Fruit fly (Drosophila melanogaster) whole organism, embryonic: ENCODE results near the gene Ldaf1.

ENCODE experiments used
- ATbp ChIP-seq: fragments of 200-800 bp; sonication (Bioruptor generic); optimal IDR thresholded peaks from 2 replicates; lab custom pipeline; 2017; ENCODE audit warnings: missing biosample characterization, mild to moderate bottlenecking, missing genetic modification characterization, missing genetic modification reagents
- CG10366 ChIP-seq: fragments of 200-800 bp; sonication (Bioruptor generic); IDR thresholded peaks from 2 replicates; pipeline ENCODE4 v1.3.6; 2022; ENCODE audit warnings: missing biosample characterization, missing genetic modification characterization
- CG13123 ChIP-seq: fragments of 200-800 bp; sonication (Bioruptor generic); optimal IDR thresholded peaks from 2 replicates; lab custom pipeline; 2016; ENCODE audit warnings: missing biosample characterization, missing genetic modification characterization
- CG13296 ChIP-seq: fragments of 200-800 bp; sonication (Bioruptor generic); optimal IDR thresholded peaks from 3 replicates; lab custom pipeline; 2018; ENCODE audit warnings: missing biosample characterization, mild to moderate bottlenecking, missing genetic modification characterization
- CG13624 ChIP-seq: fragments of 200-800 bp; sonication (Bioruptor generic); optimal IDR thresholded peaks from 2 replicates; lab custom pipeline; 2016; ENCODE audit warnings: missing biosample characterization, missing genetic modification characterization
- CG1647 ChIP-seq: fragments of 200-800 bp; sonication (Bioruptor generic); optimal IDR thresholded peaks from 3 replicates; lab custom pipeline; 2016; ENCODE audit warnings: missing biosample characterization, missing genetic modification characterization
- CG17186 ChIP-seq: fragments of 200-800 bp; sonication (Bioruptor generic); optimal IDR thresholded peaks from 3 replicates; lab custom pipeline; 2017; ENCODE audit warnings: missing biosample characterization, missing genetic modification reagents, missing genetic modification characterization
- CG31441 ChIP-seq: fragments of 200-800 bp; sonication (Bioruptor generic); IDR thresholded peaks from 2 replicates; pipeline ENCODE4 v1.3.6; 2022; ENCODE audit warnings: missing biosample characterization, missing genetic modification characterization
- CG33557 ChIP-seq: fragments of 200-800 bp; sonication (Bioruptor generic); optimal IDR thresholded peaks from 2 replicates; lab custom pipeline; 2019; ENCODE audit warnings: missing biosample characterization, mild to moderate bottlenecking, missing genetic modification characterization, moderate library complexity
- CG43689 ChIP-seq: fragments of 200-800 bp; sonication (Bioruptor generic); IDR thresholded peaks from 2 replicates; pipeline ENCODE4 v1.3.6; 2022; ENCODE audit warnings: missing biosample characterization, missing genetic modification characterization
- CG4424 ChIP-seq: fragments of 200-800 bp; sonication (Bioruptor generic); optimal IDR thresholded peaks from 3 replicates; lab custom pipeline; 2016; ENCODE audit warnings: missing biosample characterization, missing genetic modification characterization
- CG5245 ChIP-seq: fragments of 200-800 bp; sonication (Bioruptor generic); optimal IDR thresholded peaks from 3 replicates; lab custom pipeline; 2016; ENCODE audit warnings: missing biosample characterization, missing genetic modification characterization
- CG6254 ChIP-seq: fragments of 200-800 bp; sonication (Bioruptor generic); optimal IDR thresholded peaks from 3 replicates; lab custom pipeline; 2017; ENCODE audit warnings: mild to moderate bottlenecking, missing biosample characterization, missing genetic modification reagents, missing genetic modification characterization
- CHES-1-like ChIP-seq: fragments of 200-800 bp; sonication (Bioruptor generic); optimal IDR thresholded peaks from 2 replicates; lab custom pipeline; 2016; ENCODE audit warnings: missing biosample characterization, missing genetic modification characterization
- Camta ChIP-seq: fragments of 200-800 bp; sonication (Bioruptor generic); optimal IDR thresholded peaks from 2 replicates; lab custom pipeline; 2016; ENCODE audit warnings: missing biosample characterization, missing genetic modification characterization
- D ChIP-seq, 2 experiments: fragments of 200-800 bp in 1 of 2; fragments of >200 bp in 1 of 2; sonication (Bioruptor generic) in 1 of 2; optimal IDR thresholded peaks; 2 replicates in 1 of 2; 3 replicates in 1 of 2; lab custom pipeline; 2017; ENCODE audit warnings: mild to moderate bottlenecking in 1 of 2, missing biosample characterization in 1 of 2, missing genetic modification characterization in 1 of 2, missing genetic modification reagents in 1 of 2
- Dp ChIP-seq: fragments of 200-800 bp; sonication (Bioruptor generic); optimal IDR thresholded peaks from 2 replicates; lab custom pipeline; 2018; ENCODE audit warnings: missing biosample characterization, mild to moderate bottlenecking, missing genetic modification characterization, moderate library complexity
- Ets97D ChIP-seq: fragments of 200-800 bp; sonication (Bioruptor generic); optimal IDR thresholded peaks from 3 replicates; lab custom pipeline; 2016; ENCODE audit warnings: missing biosample characterization, missing genetic modification characterization
- Fer2 ChIP-seq: fragments of 200-800 bp; sonication (Bioruptor generic); optimal IDR thresholded peaks from 2 replicates; lab custom pipeline; 2018; ENCODE audit warnings: missing biosample characterization, mild to moderate bottlenecking, missing genetic modification characterization, moderate library complexity
- HLH4C ChIP-seq: fragments of 200-800 bp; sonication (Bioruptor generic); IDR thresholded peaks from 3 replicates; pipeline ENCODE4 v1.3.6; 2022; ENCODE audit warnings: missing biosample characterization, missing genetic modification characterization; ENCODE audit not compliant: partially characterized antibody
- Hey ChIP-seq: fragments of 200-800 bp; sonication (Bioruptor generic); optimal IDR thresholded peaks from 3 replicates; lab custom pipeline; 2018; ENCODE audit warnings: missing biosample characterization, mild to moderate bottlenecking, missing genetic modification characterization
- HmgZ ChIP-seq: fragments of 200-800 bp; sonication (Bioruptor generic); optimal IDR thresholded peaks from 2 replicates; lab custom pipeline; 2018; ENCODE audit warnings: missing biosample characterization, mild to moderate bottlenecking, missing genetic modification characterization
- Hr51 ChIP-seq, 2 experiments: fragments of 200-800 bp; sonication (Bioruptor generic); optimal IDR thresholded peaks; 2 replicates in 1 of 2; 3 replicates in 1 of 2; lab custom pipeline; 2016 to 2018; ENCODE audit warnings: missing biosample characterization in 2 of 2, missing genetic modification characterization in 2 of 2, mild to moderate bottlenecking in 1 of 2, moderate library complexity in 1 of 2
- Mes4 ChIP-seq: fragments of 200-800 bp; sonication (Bioruptor generic); optimal IDR thresholded peaks from 2 replicates; lab custom pipeline; 2016; ENCODE audit warnings: missing biosample characterization, missing genetic modification characterization
- Poxn ChIP-seq: fragments of 200-800 bp; sonication (Bioruptor generic); IDR thresholded peaks from 2 replicates; pipeline ENCODE4 v1.3.6; 2022; ENCODE audit warnings: missing biosample characterization, missing genetic modification characterization
- Six4 ChIP-seq: fragments of 200-800 bp; sonication (Bioruptor generic); optimal IDR thresholded peaks from 2 replicates; lab custom pipeline; 2016; ENCODE audit warnings: missing biosample characterization, missing genetic modification characterization
- Usf ChIP-seq: fragments of 200-800 bp; sonication (Bioruptor generic); optimal IDR thresholded peaks from 2 replicates; lab custom pipeline; 2017; ENCODE audit warnings: missing genotype, missing biosample characterization, missing genetic modification characterization
- cas ChIP-seq: fragments of 200-800 bp; sonication (Bioruptor generic); IDR thresholded peaks from 2 replicates; pipeline ENCODE4 v1.3.6; 2022; ENCODE audit warnings: missing biosample characterization, missing genetic modification characterization
- chm ChIP-seq: fragments of 200-800 bp; sonication (Bioruptor generic); IDR thresholded peaks from 2 replicates; pipeline ENCODE4 v1.3.6; 2022; ENCODE audit warnings: missing biosample characterization, missing genetic modification characterization
- crol ChIP-seq: fragments of 200-800 bp; sonication (Bioruptor generic); IDR thresholded peaks from 2 replicates; pipeline ENCODE4 v1.3.6; 2022; ENCODE audit warnings: missing biosample characterization, missing genetic modification characterization
- grau ChIP-seq: fragments of 200-800 bp; optimal IDR thresholded peaks from 3 replicates; lab custom pipeline; 2019; ENCODE audit warnings: missing biosample characterization, mild to moderate bottlenecking, missing genetic modification characterization, moderate library complexity
- hb ChIP-seq: fragments of 200-800 bp; sonication (Bioruptor generic); IDR thresholded peaks from 3 replicates; pipeline ENCODE4 v1.3.6; 2022; ENCODE audit warnings: missing biosample characterization, missing genetic modification characterization; ENCODE audit not compliant: partially characterized antibody
- hth ChIP-seq: fragments of >200 bp; optimal IDR thresholded peaks from 2 replicates; lab custom pipeline; 2017; ENCODE audit warnings: inconsistent platforms
- kah ChIP-seq: fragments of 200-800 bp; sonication (Bioruptor generic); optimal IDR thresholded peaks from 2 replicates; lab custom pipeline; 2018; ENCODE audit warnings: missing biosample characterization, mild to moderate bottlenecking, missing genetic modification characterization
- ken ChIP-seq: fragments of 200-800 bp; sonication (Bioruptor generic); IDR thresholded peaks from 3 replicates; pipeline ENCODE4 v1.3.6; 2022; ENCODE audit warnings: missing biosample characterization, missing genetic modification characterization
- klu ChIP-seq: fragments of 200-800 bp; sonication (Bioruptor generic); IDR thresholded peaks from 2 replicates; pipeline ENCODE4 v1.3.6; 2022; ENCODE audit warnings: missing biosample characterization, missing genetic modification characterization
- nom ChIP-seq: fragments of 200-800 bp; sonication (Bioruptor generic); optimal IDR thresholded peaks from 2 replicates; lab custom pipeline; 2017; ENCODE audit warnings: missing biosample characterization, missing genetic modification characterization, mild to moderate bottlenecking, moderate library complexity, missing genetic modification reagents
- oc ChIP-seq: fragments of 200-800 bp; sonication (Bioruptor generic); optimal IDR thresholded peaks from 2 replicates; lab custom pipeline; 2018; ENCODE audit warnings: missing biosample characterization, mild to moderate bottlenecking, missing genetic modification characterization, moderate library complexity
- odd ChIP-seq: fragments of 200-800 bp; sonication (Bioruptor generic); optimal IDR thresholded peaks from 2 replicates; lab custom pipeline; 2017; ENCODE audit warnings: missing biosample characterization, mild to moderate bottlenecking, missing genetic modification characterization
- otp ChIP-seq: fragments of 200-800 bp; sonication (Bioruptor generic); IDR thresholded peaks from 3 replicates; pipeline ENCODE4, ENCODE4 v1.3.6; 2022; ENCODE audit warnings: missing biosample characterization, missing genetic modification characterization
- p53 ChIP-seq: fragments of 200-800 bp; sonication (Bioruptor generic); optimal IDR thresholded peaks from 2 replicates; lab custom pipeline; 2016; ENCODE audit warnings: missing biosample characterization, missing genetic modification characterization
- pzg ChIP-seq: fragments of 200-800 bp; sonication (Bioruptor generic); optimal IDR thresholded peaks from 3 replicates; lab custom pipeline; 2018; ENCODE audit warnings: missing biosample characterization, mild to moderate bottlenecking, missing genetic modification characterization, moderate library complexity
- sisA ChIP-seq: fragments of 200-800 bp; sonication (Bioruptor generic); IDR thresholded peaks from 2 replicates; pipeline ENCODE4 v1.3.6; 2022; ENCODE audit warnings: missing biosample characterization, missing genetic modification characterization
- sna ChIP-seq: fragments of 200-800 bp; sonication (Bioruptor generic); IDR thresholded peaks from 2 replicates; pipeline ENCODE4 v1.3.6; 2022; ENCODE audit warnings: missing biosample characterization, missing genetic modification characterization; ENCODE audit not compliant: partially characterized antibody
- sug ChIP-seq: fragments of 200-800 bp; optimal IDR thresholded peaks from 2 replicates; lab custom pipeline; 2019; ENCODE audit warnings: missing biosample characterization, mild to moderate bottlenecking, missing genetic modification characterization, moderate library complexity
- trem ChIP-seq: fragments of 200-800 bp; optimal IDR thresholded peaks from 3 replicates; lab custom pipeline; 2019; ENCODE audit warnings: missing biosample characterization, mild to moderate bottlenecking, missing genetic modification characterization, moderate library complexity
- wor ChIP-seq: fragments of 200-800 bp; sonication (Bioruptor generic); IDR thresholded peaks from 2 replicates; pipeline ENCODE4 v1.3.6; 2022; ENCODE audit warnings: missing biosample characterization, missing genetic modification characterization
- zen ChIP-seq: fragments of 200-800 bp; sonication (Bioruptor generic); optimal IDR thresholded peaks from 3 replicates; lab custom pipeline; 2018; ENCODE audit warnings: missing biosample characterization, mild to moderate bottlenecking, missing genetic modification characterization, moderate library complexity

Ldaf1 gene

DNA sequence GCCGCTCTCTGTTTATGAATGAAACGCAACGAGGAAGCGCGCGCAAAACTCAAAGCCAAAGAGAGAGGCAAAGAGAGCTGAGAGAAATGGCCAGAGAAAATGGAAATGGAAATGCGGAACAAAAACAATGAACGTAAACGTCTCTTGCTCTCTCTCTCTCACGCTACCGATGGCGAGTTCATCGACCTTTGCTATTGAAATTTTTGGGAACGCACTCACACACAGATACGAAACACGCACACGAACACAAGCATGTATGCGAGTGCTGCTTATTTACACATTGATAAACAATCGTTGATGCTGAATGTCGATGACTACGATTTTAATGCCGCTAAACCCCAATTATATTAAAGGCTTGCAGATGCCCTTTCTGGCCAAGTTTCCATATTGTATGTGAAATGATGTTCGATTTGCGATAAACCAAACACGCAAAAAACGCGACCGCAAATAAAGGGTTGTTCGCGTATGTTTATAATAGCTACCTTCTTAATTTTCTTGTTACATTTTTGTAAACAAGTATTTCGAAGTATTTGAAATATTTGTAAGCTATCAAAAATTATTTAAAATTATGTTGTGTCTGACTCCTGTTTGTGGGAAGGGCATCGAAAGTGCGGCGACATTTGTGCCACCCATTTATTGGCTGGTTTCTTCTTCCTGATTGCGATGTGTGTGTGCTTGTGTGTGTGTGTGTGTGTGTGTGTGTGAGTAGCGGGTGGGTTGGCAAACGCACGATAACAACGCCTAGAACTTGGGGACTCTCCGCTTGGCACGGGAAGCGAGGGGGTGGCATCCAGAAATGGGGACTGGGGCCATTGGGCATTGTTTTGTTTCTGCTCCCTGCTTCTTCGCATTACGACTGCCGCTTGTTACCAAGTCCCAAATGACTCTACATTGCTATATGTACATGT, 41.9 kb upstream of the Ldaf1 start (continued):
- TF ChIP-seq CG43689 (GFP tag; lab: Robert Waterston, UW) (no peak), CG5245 (GFP tag; lab: Kevin White, UChicago) (peak; percentile 15), CG4424 (GFP tag; lab: Kevin White, UChicago) (peak; percentile 61), D (optimal IDR thresholded peaks at IDR 0.05; lab: Kevin White, UChicago) (no peak), D (GFP tag; optimal IDR thresholded peaks at IDR 0.05; lab: Kevin White, UChicago) (peak; percentile 87), sna (no peak), otp (GFP tag; lab: Robert Waterston, UW) (no peak), Hey (tag; lab: Kevin White, UChicago) (no peak), grau (tag; lab: Kevin White, UChicago) (peak; percentile 82), HLH4C (GFP tag; lab: Robert Waterston, UW) (no peak), CG10366 (GFP tag; lab: Robert Waterston, UW) (no peak; the same call in 1 of the 2 replicates), Hr51 (GFP tag; optimal IDR thresholded peaks at IDR 0.05; lab: Kevin White, UChicago) (peak; percentile 6 to 71), Ets97D (GFP tag; lab: Kevin White, UChicago) (peak; percentile 20), chm (GFP tag; lab: Robert Waterston, UW) (no peak), crol (GFP tag; lab: Robert Waterston, UW) (peak; percentile 80), Usf (GFP tag; lab: Kevin White, UChicago) (peak; percentile 71), CHES-1-like (GFP tag; lab: Kevin White, UChicago) (peak; percentile 63), ken (GFP tag; lab: Robert Waterston, UW) (no peak), odd (GFP tag; lab: Kevin White, UChicago) (peak; percentile 20), Dp (GFP tag; lab: Kevin White, UChicago) (no peak), CG17186 (GFP tag; lab: Kevin White, UChicago) (peak; percentile 25), cas (GFP tag; lab: Robert Waterston, UW) (no peak), Poxn (GFP tag; lab: Robert Waterston, UW) (no peak), trem (tag; lab: Kevin White, UChicago) (peak; percentile 32), kah (GFP tag; lab: Kevin White, UChicago) (no peak), HmgZ (tag; lab: Kevin White, UChicago) (peak; percentile 73), zen (tag; lab: Kevin White, UChicago) (peak; percentile 32), CG13296 (GFP tag; lab: Kevin White, UChicago) (peak; percentile 47), wor (GFP tag; lab: Robert Waterston, UW) (peak; percentile 59), Mes4 (GFP tag; lab: Kevin White, UChicago) (peak; percentile 46), CG31441 (GFP tag; lab: Robert Waterston, UW) (peak; percentile 61), Fer2 (tag; lab: Kevin White, UChicago) (no peak), p53 (GFP tag; lab: Kevin White, UChicago) (no peak), pzg (GFP tag; lab: Kevin White, UChicago) (no peak), Camta (GFP tag; lab: Kevin White, UChicago) (peak; percentile 65), sug (peak; percentile 58), ATbp (GFP tag; lab: Kevin White, UChicago) (peak; percentile 79), oc (peak; percentile 47), CG33557 (peak; percentile 69), hth (lab: Kevin White, UChicago) (no peak), sisA (GFP tag; lab: Robert Waterston, UW) (peak; percentile 71), Six4 (peak; percentile 66), CG13624 (GFP tag; lab: Kevin White, UChicago) (peak; percentile 63), CG6254 (GFP tag; lab: Kevin White, UChicago) (peak; percentile 48), CG1647 (GFP tag; lab: Kevin White, UChicago) (no peak), hb (no peak), klu (GFP tag; lab: Robert Waterston, UW) (peak; percentile 44; the same call in 1 of the 2 replicates), nom (GFP tag; lab: Kevin White, UChicago) (no peak), CG13123 (GFP tag; lab: Kevin White, UChicago) (peak; percentile 3)
